Fruit fly (Drosophila melanogaster) whole organism, wandering third instar larva: ENCODE results near the gene Or65c.

Experiments used
- CG32264 ChIP-seq: fragments of 200-800 bp; sonication (Bioruptor generic); optimal IDR thresholded peaks from 2 replicates; lab custom pipeline; 2016; ENCODE audit warnings: missing biosample characterization, missing genetic modification characterization
- CG9705 ChIP-seq: fragments of 200-800 bp; sonication (Bioruptor generic); optimal IDR thresholded peaks from 2 replicates; lab custom pipeline; 2018; ENCODE audit warnings: missing biosample characterization, mild to moderate bottlenecking, missing genetic modification characterization
- Dfd ChIP-seq: fragments of >200 bp; optimal IDR thresholded peaks from 2 replicates; lab custom pipeline; 2017; ENCODE audit warnings: missing biosample characterization, missing genetic modification characterization
- GATAd ChIP-seq: sonication (Bioruptor generic); optimal IDR thresholded peaks from 2 replicates; lab custom pipeline; 2016; ENCODE audit warnings: missing biosample characterization, missing genetic modification characterization
- HLH106 ChIP-seq: fragments of 200-800 bp; optimal IDR thresholded peaks from 3 replicates; lab custom pipeline; 2019; ENCODE audit warnings: missing biosample characterization, mild to moderate bottlenecking, missing genetic modification characterization, moderate library complexity
- Hnf4 ChIP-seq: fragments of 200-800 bp; sonication (Bioruptor generic); optimal IDR thresholded peaks from 2 replicates; lab custom pipeline; 2016; ENCODE audit warnings: missing biosample characterization, mild to moderate bottlenecking, missing genetic modification characterization
- Hr78 ChIP-seq: fragments of >200 bp; optimal IDR thresholded peaks from 2 replicates; lab custom pipeline; 2017; ENCODE audit warnings: missing biosample characterization, missing genetic modification characterization
- Hr83 ChIP-seq: fragments of 200-300 bp; sonication (Bioruptor generic); optimal IDR thresholded peaks from 2 replicates; lab custom pipeline; 2016; ENCODE audit warnings: missing biosample characterization, mild to moderate bottlenecking, missing genetic modification characterization, moderate library complexity; ENCODE audit not compliant: poor library complexity, severe bottlenecking
- Jra ChIP-seq: sonication (Bioruptor generic); optimal IDR thresholded peaks from 2 replicates; lab custom pipeline; 2016; ENCODE audit warnings: missing biosample characterization, missing genetic modification characterization
- Mio ChIP-seq: sonication (Bioruptor generic); optimal IDR thresholded peaks from 2 replicates; lab custom pipeline; 2016; ENCODE audit warnings: missing biosample characterization, missing genetic modification characterization
- Rel ChIP-seq, 2 experiments: fragments of 200-800 bp; sonication (Bioruptor generic) in 1 of 2; optimal IDR thresholded peaks; 2 replicates in 1 of 2; 3 replicates in 1 of 2; lab custom pipeline; 2016 to 2019; ENCODE audit warnings: mild to moderate bottlenecking in 2 of 2, missing biosample characterization in 2 of 2, missing genetic modification characterization in 2 of 2, moderate library complexity in 1 of 2
- Sp1 ChIP-seq: fragments of 200-800 bp; sonication (Bioruptor generic); optimal IDR thresholded peaks from 3 replicates; lab custom pipeline; 2019; ENCODE audit warnings: missing biosample characterization, mild to moderate bottlenecking, missing genetic modification characterization, moderate library complexity
- Vsx2 ChIP-seq: fragments of 200-300, 225-300 bp; sonication (Bioruptor generic); optimal IDR thresholded peaks from 2 replicates; lab custom pipeline; 2018; ENCODE audit warnings: missing biosample characterization, missing genetic modification characterization; ENCODE audit not compliant: partially characterized antibody
- br ChIP-seq: fragments of 200-800 bp; sonication (Bioruptor generic); optimal IDR thresholded peaks from 2 replicates; lab custom pipeline; 2016; ENCODE audit warnings: missing biosample characterization, missing genetic modification characterization
- brk ChIP-seq: fragments of 200-800 bp; sonication (Bioruptor generic); optimal IDR thresholded peaks from 2 replicates; lab custom pipeline; 2016; ENCODE audit warnings: missing biosample characterization, mild to moderate bottlenecking, missing genetic modification characterization
- dmrt93B ChIP-seq: fragments of 200-800 bp; sonication (Bioruptor generic); optimal IDR thresholded peaks from 2 replicates; lab custom pipeline; 2018; ENCODE audit warnings: missing biosample characterization, mild to moderate bottlenecking, missing genetic modification characterization
- dsf ChIP-seq: sonication (Bioruptor generic); optimal IDR thresholded peaks from 2 replicates; lab custom pipeline; 2016; ENCODE audit warnings: missing biosample characterization, missing genetic modification characterization, borderline replicate concordance
- ey ChIP-seq: fragments of 200-800 bp; sonication (Bioruptor generic); optimal IDR thresholded peaks from 2 replicates; lab custom pipeline; 2016; ENCODE audit warnings: missing biosample characterization, missing genetic modification characterization
- foxo ChIP-seq, 2 experiments: fragments of 200-800 bp; sonication (Bioruptor generic); optimal IDR thresholded peaks; 2 replicates in 1 of 2; 3 replicates in 1 of 2; lab custom pipeline; 2016 to 2017; ENCODE audit warnings: missing biosample characterization in 2 of 2, missing genetic modification characterization in 2 of 2
- fru ChIP-seq: fragments of 200-800 bp; sonication (Bioruptor generic); optimal IDR thresholded peaks from 3 replicates; lab custom pipeline; 2016; ENCODE audit warnings: missing biosample characterization, mild to moderate bottlenecking, missing genetic modification characterization
- h ChIP-seq: fragments of 200-800 bp; sonication (Bioruptor generic); optimal IDR thresholded peaks from 3 replicates; lab custom pipeline; 2016; ENCODE audit warnings: missing biosample characterization, mild to moderate bottlenecking, missing genetic modification characterization
- jim ChIP-seq: fragments of 175-275, 200-325 bp; sonication (Bioruptor generic); optimal IDR thresholded peaks from 2 replicates; lab custom pipeline; 2016; ENCODE audit warnings: missing biosample characterization, mild to moderate bottlenecking, missing genetic modification characterization
- lola ChIP-seq: fragments of >200 bp; optimal IDR thresholded peaks from 2 replicates; lab custom pipeline; 2017; ENCODE audit warnings: missing biosample characterization, missing genetic modification characterization
- pan ChIP-seq: fragments of >200 bp; optimal IDR thresholded peaks from 2 replicates; lab custom pipeline; 2017
- psq ChIP-seq: fragments of 200-800 bp; sonication (Bioruptor generic); optimal IDR thresholded peaks from 3 replicates; lab custom pipeline; 2017; ENCODE audit warnings: missing biosample characterization, mild to moderate bottlenecking, missing genetic modification characterization, moderate library complexity
- rgr ChIP-seq: fragments of 200-800 bp; sonication (Bioruptor generic); optimal IDR thresholded peaks from 3 replicates; lab custom pipeline; 2016; ENCODE audit warnings: missing biosample characterization, mild to moderate bottlenecking, missing genetic modification characterization
- sage ChIP-seq: fragments of 200-800 bp; sonication (Bioruptor generic); optimal IDR thresholded peaks from 2 replicates; lab custom pipeline; 2016; ENCODE audit warnings: missing biosample characterization, mild to moderate bottlenecking, missing genetic modification characterization
- sv ChIP-seq: fragments of 200-800 bp; sonication (Bioruptor generic); optimal IDR thresholded peaks from 3 replicates; lab custom pipeline; 2016; ENCODE audit warnings: missing biosample characterization, missing genetic modification characterization
- tai ChIP-seq: sonication (Bioruptor generic); optimal IDR thresholded peaks from 2 replicates; lab custom pipeline; 2016; ENCODE audit warnings: missing biosample characterization, missing genetic modification characterization
- usp ChIP-seq: fragments of >200 bp; optimal IDR thresholded peaks from 2 replicates; lab custom pipeline; 2017; ENCODE audit warnings: missing biosample characterization, missing genetic modification characterization
- woc ChIP-seq: sonication (Bioruptor generic); optimal IDR thresholded peaks from 2 replicates; lab custom pipeline; 2016; ENCODE audit warnings: missing biosample characterization, mild to moderate bottlenecking, missing genetic modification characterization

The Or65c gene

dm6 chr3L:6302500-6302899, 24.9 kb upstream of the Or65c start (continued):
- TF ChIP-seq br = peak; percentile 9
- TF ChIP-seq CG32264 = no peak
- TF ChIP-seq foxo (GFP tag; optimal IDR thresholded peaks at IDR 0.05; lab: Kevin White, UChicago) = peak in 1 of 2 experiments; percentile 25
- no peak for TF ChIP-seq jim (GFP tag; lab: Kevin White, UChicago)
- TF ChIP-seq Hr83 = no peak
- TF ChIP-seq Vsx2 (GFP tag; lab: Kevin White, UChicago) = no peak
- TF ChIP-seq brk (GFP tag; lab: Kevin White, UChicago) = no peak
- no peak for TF ChIP-seq usp (GFP tag; lab: Kevin White, UChicago)
- TF ChIP-seq h (GFP tag; lab: Kevin White, UChicago) = peak; percentile 35

dm6 chr3L:6304859-6305258, 22.5 kb upstream of the Or65c start:
- TF ChIP-seq rgr (GFP tag; lab: Kevin White, UChicago) (no peak), usp (GFP tag; lab: Kevin White, UChicago) (no peak), h (GFP tag; lab: Kevin White, UChicago) (no peak), dmrt93B (GFP tag; lab: Kevin White, UChicago) (no peak), brk (GFP tag; lab: Kevin White, UChicago) (no peak), Sp1 (GFP tag; lab: Kevin White, UChicago) (no peak), tai (no peak), CG9705 (no peak), HLH106 (tag; lab: Kevin White, UChicago) (no peak)

DNA sequence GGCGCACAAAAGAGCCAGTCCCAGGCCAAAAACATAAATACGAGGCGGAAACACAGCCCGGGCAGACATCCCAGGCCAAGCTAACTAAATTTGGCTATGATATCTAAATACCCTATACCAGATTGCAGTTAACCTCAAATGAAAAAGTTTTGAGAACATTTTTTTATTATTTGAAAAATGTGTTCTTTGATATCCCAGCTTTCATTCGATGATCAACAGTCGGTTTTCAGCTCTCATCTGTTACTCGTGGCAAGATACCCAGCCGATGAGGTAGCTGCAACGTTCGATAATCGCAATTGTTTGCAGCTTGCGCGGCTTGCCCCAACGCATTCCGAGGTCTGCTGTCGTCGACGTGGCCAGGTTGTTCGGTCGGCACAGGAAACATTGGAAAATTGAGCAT, 20.1 kb upstream of the Or65c start:
- TF ChIP-seq fru = no peak
- no peak for TF ChIP-seq sv
- TF ChIP-seq Rel (GFP tag; optimal IDR thresholded peaks at IDR 0.05; lab: Kevin White, UChicago) = no peak
- TF ChIP-seq Rel (tag; optimal IDR thresholded peaks at IDR 0.05; lab: Kevin White, UChicago) = no peak
- TF ChIP-seq ey (GFP tag; lab: Kevin White, UChicago) = no peak
- TF ChIP-seq h (GFP tag; lab: Kevin White, UChicago) = no peak
- no peak for TF ChIP-seq woc (GFP tag; lab: Kevin White, UChicago)
- no peak for TF ChIP-seq dsf (GFP tag; lab: Kevin White, UChicago)
- TF ChIP-seq pan (lab: Kevin White, UChicago) = no peak
- TF ChIP-seq Hnf4 (GFP tag; lab: Kevin White, UChicago) = no peak
- TF ChIP-seq Hr83 = no peak
- TF ChIP-seq, all 38 proteins: peak for 0

DNA sequence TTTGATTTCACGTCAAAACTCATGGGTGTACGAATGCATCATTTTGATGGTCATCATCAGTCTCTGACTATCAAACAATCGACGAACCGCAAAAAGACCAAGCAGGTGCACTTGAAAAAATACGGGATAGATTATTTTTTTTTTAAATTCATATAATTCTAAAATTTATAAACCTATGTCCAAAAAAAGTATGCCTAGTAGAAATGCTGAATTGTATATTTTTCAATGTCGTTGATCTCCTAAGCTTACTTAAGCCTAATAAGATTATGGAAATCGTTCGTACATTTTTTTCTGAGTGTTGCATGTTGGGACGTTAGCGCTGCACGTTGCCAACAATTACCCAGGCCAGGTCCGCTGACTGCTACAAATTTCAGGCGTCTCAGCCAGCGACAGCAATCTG, 18.8 kb upstream of the Or65c start:
- TF ChIP-seq Mio (GFP tag; lab: Kevin White, UChicago) = no peak
- TF ChIP-seq rgr (GFP tag; lab: Kevin White, UChicago) = no peak
- no peak for TF ChIP-seq lola (GFP tag; lab: Kevin White, UChicago)
- TF ChIP-seq Dfd (GFP tag; lab: Kevin White, UChicago) = no peak
- TF ChIP-seq h (GFP tag; lab: Kevin White, UChicago) = no peak
- TF ChIP-seq Rel (GFP tag; optimal IDR thresholded peaks at IDR 0.05; lab: Kevin White, UChicago) = no peak
- TF ChIP-seq Rel (tag; optimal IDR thresholded peaks at IDR 0.05; lab: Kevin White, UChicago) = no peak
- no peak for TF ChIP-seq psq (GFP tag; lab: Kevin White, UChicago)
- TF ChIP-seq foxo (GFP tag; optimal IDR thresholded peaks at IDR 0.05; lab: Kevin White, UChicago) = no peak
- TF ChIP-seq Sp1 (GFP tag; lab: Kevin White, UChicago) = no peak
- TF ChIP-seq tai = no peak
- no peak for TF ChIP-seq Hr83

dm6 chr3L:6309726-6310125, 17.7 kb upstream of the Or65c start:
- TF ChIP-seq dsf (GFP tag; lab: Kevin White, UChicago) (no peak), Sp1 (GFP tag; lab: Kevin White, UChicago) (no peak), Hnf4 (GFP tag; lab: Kevin White, UChicago) (no peak), GATAd (GFP tag; lab: Kevin White, UChicago) (no peak), jim (GFP tag; lab: Kevin White, UChicago) (no peak), Hr78 (GFP tag; lab: Kevin White, UChicago) (no peak), Dfd (GFP tag; lab: Kevin White, UChicago) (no peak), Jra (GFP tag; lab: Kevin White, UChicago) (no peak), rgr (GFP tag; lab: Kevin White, UChicago) (no peak), sage (no peak), brk (GFP tag; lab: Kevin White, UChicago) (no peak), fru (no peak), usp (GFP tag; lab: Kevin White, UChicago) (no peak), sv (no peak), Vsx2 (GFP tag; lab: Kevin White, UChicago) (no peak), woc (GFP tag; lab: Kevin White, UChicago) (no peak), h (GFP tag; lab: Kevin White, UChicago) (no peak)
